Worm (Caenorhabditis elegans) whole organism, young adult: ENCODE results near the gene C44C1.1.

Experiments
- D2030.7 ChIP-seq: fragments of 200-800 bp; sonication (Bioruptor generic); IDR thresholded peaks from 2 replicates; pipeline ENCODE4 v1.3.6; 2022; ENCODE audit warnings: missing genetic modification reagents, missing genetic modification characterization, missing compliant biosample characterization
- F22D6.2 ChIP-seq: sonication (generic microtip); optimal IDR thresholded peaks from 2 replicates; lab custom pipeline; 2016; ENCODE audit warnings: mild to moderate bottlenecking, missing genetic modification characterization, missing compliant biosample characterization
- akir-1 ChIP-seq: fragments of 200-800 bp; sonication (Bioruptor generic); optimal IDR thresholded peaks from 2 replicates; lab custom pipeline; 2018; ENCODE audit warnings: mild to moderate bottlenecking, missing genetic modification characterization, moderate library complexity, missing compliant biosample characterization
- aptf-2 ChIP-seq: fragments of 200-800 bp; sonication (Bioruptor generic); conservative IDR thresholded peaks from 2 replicates; pipeline ENCODE4 v1.3.6; 2022; ENCODE audit warnings: missing genetic modification reagents, missing genetic modification characterization, missing compliant biosample characterization
- attf-6 ChIP-seq: fragments of 200-800 bp; sonication (Bioruptor generic); IDR thresholded peaks from 2 replicates; pipeline ENCODE4 v1.3.6; 2022; ENCODE audit warnings: missing genetic modification reagents, missing genetic modification characterization, missing compliant biosample characterization
- ceh-58 ChIP-seq: fragments of 200-800 bp; sonication (Bioruptor generic); IDR thresholded peaks from 2 replicates; pipeline ENCODE4 v1.3.6; 2022; ENCODE audit warnings: missing genetic modification characterization, missing compliant biosample characterization
- dox-1 ChIP-seq: fragments of 200-800 bp; sonication (Bioruptor generic); IDR thresholded peaks from 2 replicates; pipeline ENCODE4 v1.3.6; 2022; ENCODE audit warnings: missing genetic modification reagents, missing genetic modification characterization, missing compliant biosample characterization
- efl-1 ChIP-seq: fragments of 150-350 bp; optimal IDR thresholded peaks from 2 replicates; lab custom pipeline; 2014; ENCODE audit warnings: missing biosample characterization, missing genetic modification reagents, missing genetic modification characterization
- ekl-4 ChIP-seq: fragments of 200-800 bp; sonication (Bioruptor generic); IDR thresholded peaks from 2 replicates; pipeline ENCODE4 v1.3.6; 2022; ENCODE audit warnings: missing genetic modification reagents, missing genetic modification characterization, missing compliant biosample characterization
- ets-4 ChIP-seq: fragments of 200-800 bp; sonication (Bioruptor generic); optimal IDR thresholded peaks from 2 replicates; lab custom pipeline; 2018; ENCODE audit warnings: mild to moderate bottlenecking, missing genetic modification characterization, missing compliant biosample characterization
- hmg-1.2 ChIP-seq: fragments of 200-800 bp; sonication (Bioruptor generic); IDR thresholded peaks from 2 replicates; pipeline ENCODE4 v1.3.6; 2022; ENCODE audit warnings: missing genetic modification reagents, missing genetic modification characterization, missing compliant biosample characterization
- lag-1 ChIP-seq: fragments of 200-800 bp; sonication (Bioruptor generic); IDR thresholded peaks from 2 replicates; pipeline ENCODE4 v1.3.6; 2022; ENCODE audit warnings: missing genetic modification reagents, missing genetic modification characterization, missing compliant biosample characterization
- lin-40 ChIP-seq: sonication (generic microtip); optimal IDR thresholded peaks from 2 replicates; lab custom pipeline; 2016; ENCODE audit warnings: missing genetic modification characterization, mild to moderate bottlenecking, missing compliant biosample characterization, missing genotype, missing genetic modification reagents
- madf-3 ChIP-seq: fragments of 200-800 bp; sonication (Bioruptor generic); IDR thresholded peaks from 2 replicates; pipeline ENCODE4 v1.3.6; 2022; ENCODE audit warnings: missing genetic modification reagents, missing genetic modification characterization, missing compliant biosample characterization
- mes-4 ChIP-seq: sonication (generic microtip); optimal IDR thresholded peaks from 2 replicates; lab custom pipeline; 2016; ENCODE audit warnings: missing genotype, missing genetic modification characterization, missing compliant biosample characterization
- nfya-2 ChIP-seq: fragments of 200-800 bp; sonication (Bioruptor generic); IDR thresholded peaks from 2 replicates; pipeline ENCODE4 v1.3.6; 2022; ENCODE audit warnings: missing genetic modification reagents, missing genetic modification characterization, missing compliant biosample characterization
- pbrm-1 ChIP-seq: fragments of 200-800 bp; sonication (Bioruptor generic); IDR thresholded peaks from 2 replicates; pipeline ENCODE4 v1.3.6; 2022; ENCODE audit warnings: missing genetic modification reagents, missing genetic modification characterization, missing compliant biosample characterization
- snpc-1.3 ChIP-seq: sonication (generic microtip); optimal IDR thresholded peaks from 2 replicates; lab custom pipeline; 2017; ENCODE audit warnings: missing genetic modification characterization, mild to moderate bottlenecking, missing compliant biosample characterization, antibody characterized with exemption, moderate library complexity, missing genotype, missing genetic modification reagents; ENCODE audit not compliant: insufficient read depth
- snpc-4 ChIP-seq, 5 experiments: fragments of 150-350 bp in 1 of 5; sonication (generic microtip) in 4 of 5; optimal IDR thresholded peaks; 2 replicates each; lab custom pipeline; 2014 to 2018; ENCODE audit warnings: missing genetic modification characterization in 5 of 5, missing biosample characterization in 3 of 5, antibody characterized with exemption in 2 of 5, mild to moderate bottlenecking in 2 of 5, missing compliant biosample characterization in 2 of 5, missing genotype in 2 of 5, moderate library complexity in 2 of 5, missing genetic modification reagents in 1 of 5
- unc-130 ChIP-seq: sonication (generic microtip); optimal IDR thresholded peaks from 2 replicates; lab custom pipeline; 2016; ENCODE audit warnings: missing genetic modification reagents, missing genetic modification characterization, missing compliant biosample characterization
- ztf-26 ChIP-seq: sonication (generic microtip); optimal IDR thresholded peaks from 2 replicates; lab custom pipeline; 2017; ENCODE audit warnings: missing genetic modification characterization, missing compliant biosample characterization

Gene C44C1.1

ce11 chrX:1026722-1027121 lies 46.1 kb downstream of the C44C1.1 start:
- TF ChIP-seq lin-40 (tag; lab: Kevin White, UChicago) (peak; percentile 48), ztf-26 (peak; percentile 51), snpc-1.3 (no peak)

- TF ChIP-seq snpc-4 (GFP tag; optimal IDR thresholded peaks at IDR 0.05; lab: Kevin White, UChicago), result no peak
- peak in 3 of 4 experiments; percentile 27 to 69 (median 54) for TF ChIP-seq snpc-4 (tag; optimal IDR thresholded peaks at IDR 0.05; lab: Kevin White, UChicago)
- TF ChIP-seq lag-1 (GFP tag; lab: Robert Waterston, UW), result no peak
These were observed 46.8 kb downstream of the C44C1.1 start for ce11 chrX:1027370-1027769.

ce11 chrX:1030867-1031266 lies 50.3 kb downstream of the C44C1.1 start:
- TF ChIP-seq mes-4 (tag; lab: Kevin White, UChicago), result no peak
- TF ChIP-seq attf-6 (GFP tag; lab: Robert Waterston, UW), result no peak
- TF ChIP-seq ekl-4, result no peak
- TF ChIP-seq efl-1 (GFP tag; lab: Kevin White, UChicago), result no peak
- no peak for TF ChIP-seq dox-1 (GFP tag; lab: Robert Waterston, UW)
- no peak for TF ChIP-seq ets-4 (GFP tag; lab: Kevin White, UChicago)
- no peak for TF ChIP-seq akir-1
- TF ChIP-seq F22D6.2 (tag; lab: Kevin White, UChicago), result no peak
- no peak for TF ChIP-seq pbrm-1
- TF ChIP-seq nfya-2 (GFP tag; lab: Robert Waterston, UW), result no peak
- TF ChIP-seq aptf-2 (GFP tag; lab: Robert Waterston, UW), result no peak
- TF ChIP-seq hmg-1.2 (GFP tag; lab: Robert Waterston, UW), result no peak
- no peak for TF ChIP-seq D2030.7
- no peak for TF ChIP-seq madf-3 (GFP tag; lab: Robert Waterston, UW)
- TF ChIP-seq ceh-58, result no peak
- TF ChIP-seq unc-130, result no peak
